Worm (Caenorhabditis elegans): Measurements from ENCODE around the gene Y22D7AL.16.

DNA sequence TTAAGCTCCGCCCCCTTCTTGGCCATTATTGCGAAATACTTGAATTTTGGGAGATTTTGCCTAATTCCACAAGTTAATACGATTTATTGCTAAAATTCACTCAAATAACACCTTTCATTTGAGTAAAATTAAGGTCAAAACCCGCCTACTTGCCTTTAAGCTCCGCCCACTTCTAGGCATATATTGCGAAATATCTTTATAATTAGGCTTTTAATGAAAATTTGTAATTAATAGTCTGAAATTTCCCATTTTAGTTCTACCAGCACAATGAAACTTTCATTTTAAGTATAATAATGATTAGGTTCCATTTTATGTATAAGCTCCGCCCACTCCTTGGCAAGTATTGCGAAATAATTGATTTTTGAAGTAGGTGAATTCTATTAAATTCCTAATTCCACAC lies 9.7 kb upstream of the Y22D7AL.16 start:
- TF ChIP-seq elt-2 (tag; optimal IDR thresholded peaks at IDR 0.05), result no peak
- TF ChIP-seq ceh-14 (tag; optimal IDR thresholded peaks at IDR 0.05), result no peak
- TF ChIP-seq ceh-18 (tag; optimal IDR thresholded peaks at IDR 0.05), result no peak
- no peak for TF ChIP-seq unc-3 (GFP tag; conservative IDR thresholded peaks at IDR 0.05)
- no peak for TF ChIP-seq unc-3 (tag; optimal IDR thresholded peaks at IDR 0.05)
- no peak for TF ChIP-seq gmeb-2 (tag; optimal IDR thresholded peaks at IDR 0.05)
- no peak for TF ChIP-seq pag-3 (tag; optimal IDR thresholded peaks at IDR 0.05; ENCODE audit: borderline replicate concordance)
- TF ChIP-seq rnt-1 (tag; optimal IDR thresholded peaks at IDR 0.05), result no peak
